Worm (Caenorhabditis elegans) whole organism, young adult: ENCODE measurements around the gene Y94H6A.2.
"Not testable (repeated sequence)": the region's sequence is repeated elsewhere in the genome, so short reads cannot be mapped to it uniquely, and the experiment has no call there.

Source experiments
- B0261.1 ChIP-seq: sonication (generic microtip); optimal IDR thresholded peaks from 2 replicates; lab custom pipeline; 2016; ENCODE audit warnings: mild to moderate bottlenecking, missing genetic modification characterization, moderate library complexity, missing compliant biosample characterization
- C06A6.2 ChIP-seq: fragments of 200-800 bp; sonication (Bioruptor generic); conservative IDR thresholded peaks from 2 replicates; pipeline ENCODE4 v1.3.6; 2022; ENCODE audit warnings: missing genetic modification characterization, missing compliant biosample characterization
- F10E7.11 ChIP-seq: sonication (generic microtip); optimal IDR thresholded peaks from 2 replicates; lab custom pipeline; 2017; ENCODE audit warnings: mild to moderate bottlenecking, missing genetic modification characterization, moderate library complexity, missing compliant biosample characterization
- F22D6.2 ChIP-seq: sonication (generic microtip); optimal IDR thresholded peaks from 2 replicates; lab custom pipeline; 2016; ENCODE audit warnings: mild to moderate bottlenecking, missing genetic modification characterization, missing compliant biosample characterization
- F33H1.4 ChIP-seq: fragments of 200-800 bp; sonication (Bioruptor generic); IDR thresholded peaks from 2 replicates; pipeline ENCODE4 v1.3.6; 2022; ENCODE audit warnings: missing genetic modification reagents, missing genetic modification characterization, missing compliant biosample characterization
- F37B4.10 ChIP-seq: fragments of 200-800 bp; sonication (Bioruptor generic); IDR thresholded peaks from 2 replicates; pipeline ENCODE4 v1.3.6; 2022; ENCODE audit warnings: missing genetic modification characterization, missing compliant biosample characterization
- F39B2.1 ChIP-seq: fragments of 200-800 bp; sonication (Bioruptor generic); IDR thresholded peaks from 2 replicates; pipeline ENCODE4 v1.3.6; 2022; ENCODE audit warnings: missing genetic modification reagents, missing genetic modification characterization, missing compliant biosample characterization
- F49E8.2 ChIP-seq: sonication (generic microtip); optimal IDR thresholded peaks from 3 replicates; lab custom pipeline; 2017; ENCODE audit warnings: missing genetic modification characterization, mild to moderate bottlenecking, missing compliant biosample characterization, antibody characterized with exemption, moderate library complexity; ENCODE audit not compliant: insufficient read depth
- F52B5.7 ChIP-seq: sonication (generic microtip); optimal IDR thresholded peaks from 2 replicates; lab custom pipeline; 2016; ENCODE audit warnings: mild to moderate bottlenecking, missing genetic modification characterization, missing compliant biosample characterization
- T07F8.4 ChIP-seq: sonication (generic microtip); optimal IDR thresholded peaks from 2 replicates; lab custom pipeline; 2016; ENCODE audit warnings: mild to moderate bottlenecking, missing genetic modification characterization, moderate library complexity, missing compliant biosample characterization
- Y53G8AR.9 ChIP-seq: fragments of 200-800 bp; sonication (Bioruptor generic); conservative IDR thresholded peaks from 2 replicates; pipeline ENCODE4 v1.3.6; 2022; ENCODE audit warnings: missing genetic modification reagents, missing genetic modification characterization, missing compliant biosample characterization
- ama-1 ChIP-seq, 3 experiments: fragments of 150-350 bp in 1 of 3; sonication (generic microtip) in 2 of 3; optimal IDR thresholded peaks; 2 replicates each; lab custom pipeline; 2014 to 2018; ENCODE audit warnings: missing biosample characterization in 2 of 3, missing genetic modification characterization in 2 of 3, missing genetic modification reagents in 2 of 3
- aptf-3 ChIP-seq: fragments of 200-800 bp; sonication (Bioruptor generic); IDR thresholded peaks from 2 replicates; pipeline ENCODE4 v1.3.6; 2022; ENCODE audit warnings: missing genetic modification characterization, missing compliant biosample characterization
- athp-1 ChIP-seq: sonication (generic microtip); optimal IDR thresholded peaks from 2 replicates; lab custom pipeline; 2017; ENCODE audit warnings: mild to moderate bottlenecking, missing genetic modification characterization, missing compliant biosample characterization
- attf-6 ChIP-seq: fragments of 200-800 bp; sonication (Bioruptor generic); IDR thresholded peaks from 2 replicates; pipeline ENCODE4 v1.3.6; 2022; ENCODE audit warnings: missing genetic modification reagents, missing genetic modification characterization, missing compliant biosample characterization
- bed-2 ChIP-seq: fragments of 200-800 bp; sonication (Bioruptor generic); IDR thresholded peaks from 2 replicates; pipeline ENCODE4 v1.3.6; 2022; ENCODE audit warnings: missing genetic modification reagents, missing genetic modification characterization, missing compliant biosample characterization
- ceh-91 ChIP-seq: fragments of 200-800 bp; sonication (Bioruptor generic); IDR thresholded peaks from 2 replicates; pipeline ENCODE4 v1.3.6; 2022; ENCODE audit warnings: missing genetic modification reagents, missing genetic modification characterization, missing compliant biosample characterization
- egrh-3 ChIP-seq: fragments of 200-800 bp; sonication (Bioruptor generic); IDR thresholded peaks from 2 replicates; pipeline ENCODE4 v1.3.6; 2022; ENCODE audit warnings: missing genetic modification reagents, missing genetic modification characterization, missing compliant biosample characterization
- fkh-3 ChIP-seq: sonication (generic microtip); optimal IDR thresholded peaks from 2 replicates; lab custom pipeline; 2016; ENCODE audit warnings: mild to moderate bottlenecking, missing genetic modification characterization, missing compliant biosample characterization
- hlh-12 ChIP-seq: sonication (generic microtip); optimal IDR thresholded peaks from 2 replicates; lab custom pipeline; 2016; ENCODE audit warnings: missing genetic modification characterization, missing compliant biosample characterization
- hsf-1 ChIP-seq: fragments of 200-800 bp; sonication (Bioruptor generic); IDR thresholded peaks from 2 replicates; pipeline ENCODE4 v1.3.6; 2022; ENCODE audit warnings: missing genetic modification reagents, missing genetic modification characterization, missing compliant biosample characterization
- let-526 ChIP-seq: fragments of 200-800 bp; sonication (Bioruptor generic); IDR thresholded peaks from 2 replicates; pipeline ENCODE4 v1.3.6; 2022; ENCODE audit warnings: missing genetic modification reagents, missing genetic modification characterization, missing compliant biosample characterization
- let-607 ChIP-seq, 2 experiments: fragments of 200-800 bp in 1 of 2; sonication (Bioruptor generic) in 1 of 2; sonication (generic microtip) in 1 of 2; optimal IDR thresholded peaks; 2 replicates each; lab custom pipeline; 2016 to 2018; ENCODE audit warnings: mild to moderate bottlenecking in 2 of 2, missing compliant biosample characterization in 2 of 2, missing genetic modification characterization in 2 of 2, moderate library complexity in 2 of 2, missing genotype in 1 of 2
- lir-1 ChIP-seq: fragments of 200-800 bp; sonication (Bioruptor generic); conservative IDR thresholded peaks from 2 replicates; pipeline ENCODE4 v1.3.6; 2022; ENCODE audit warnings: missing genetic modification reagents, missing genetic modification characterization, missing compliant biosample characterization
- lsl-1 ChIP-seq: fragments of 200-800 bp; sonication (Bioruptor generic); optimal IDR thresholded peaks from 2 replicates; lab custom pipeline; 2018; ENCODE audit warnings: mild to moderate bottlenecking, missing genetic modification characterization, moderate library complexity, missing compliant biosample characterization
- madf-10 ChIP-seq: sonication (generic microtip); optimal IDR thresholded peaks from 2 replicates; lab custom pipeline; 2016; ENCODE audit warnings: mild to moderate bottlenecking, missing genetic modification characterization, missing compliant biosample characterization
- madf-8 ChIP-seq: fragments of 200-800 bp; sonication (Bioruptor generic); conservative IDR thresholded peaks from 2 replicates; pipeline ENCODE4 v1.3.6; 2022; ENCODE audit warnings: missing genetic modification reagents, missing genetic modification characterization, missing compliant biosample characterization
- mes-4 ChIP-seq: sonication (generic microtip); optimal IDR thresholded peaks from 2 replicates; lab custom pipeline; 2016; ENCODE audit warnings: missing genotype, missing genetic modification characterization, missing compliant biosample characterization
- mxl-1 ChIP-seq: sonication (generic microtip); optimal IDR thresholded peaks from 2 replicates; lab custom pipeline; 2016; ENCODE audit warnings: missing genetic modification characterization, missing compliant biosample characterization
- nfya-2 ChIP-seq: fragments of 200-800 bp; sonication (Bioruptor generic); IDR thresholded peaks from 2 replicates; pipeline ENCODE4 v1.3.6; 2022; ENCODE audit warnings: missing genetic modification reagents, missing genetic modification characterization, missing compliant biosample characterization
- nhr-120 ChIP-seq: fragments of 200-800 bp; sonication (Bioruptor generic); IDR thresholded peaks from 2 replicates; pipeline ENCODE4 v1.3.6; 2022; ENCODE audit warnings: missing genetic modification characterization, missing compliant biosample characterization
- nhr-179 ChIP-seq: sonication (generic microtip); optimal IDR thresholded peaks from 2 replicates; lab custom pipeline; 2016; ENCODE audit warnings: mild to moderate bottlenecking, missing genetic modification characterization, missing compliant biosample characterization
- nhr-80 ChIP-seq: sonication (generic microtip); optimal IDR thresholded peaks from 2 replicates; lab custom pipeline; 2016; ENCODE audit warnings: missing genetic modification characterization, missing compliant biosample characterization
- nhr-90 ChIP-seq: sonication (generic microtip); optimal IDR thresholded peaks from 2 replicates; lab custom pipeline; 2016; ENCODE audit warnings: missing genotype, mild to moderate bottlenecking, missing genetic modification characterization, missing compliant biosample characterization
- rcor-1 ChIP-seq: fragments of 200-800 bp; sonication (Bioruptor generic); IDR thresholded peaks from 2 replicates; pipeline ENCODE4 v1.3.6; 2022; ENCODE audit warnings: missing genetic modification reagents, missing genetic modification characterization, missing compliant biosample characterization
- rpc-1 ChIP-seq, 2 experiments: fragments of 150-350 bp in 1 of 2; sonication (generic microtip) in 1 of 2; optimal IDR thresholded peaks; 2 replicates each; lab custom pipeline; 2014 to 2018; ENCODE audit warnings: missing biosample characterization in 1 of 2, missing genetic modification characterization in 1 of 2, missing genetic modification reagents in 1 of 2, missing genotype in 1 of 2
- somi-1 ChIP-seq: fragments of 200-800 bp; sonication (Bioruptor generic); optimal IDR thresholded peaks from 2 replicates; lab custom pipeline; 2018; ENCODE audit warnings: mild to moderate bottlenecking, missing genetic modification characterization, missing compliant biosample characterization
- sptf-2 ChIP-seq: fragments of 200-800 bp; sonication (Bioruptor generic); optimal IDR thresholded peaks from 2 replicates; lab custom pipeline; 2018; ENCODE audit warnings: mild to moderate bottlenecking, missing genetic modification characterization, missing compliant biosample characterization
- tbp1 ChIP-seq: fragments of 200-800 bp; sonication (Bioruptor generic); optimal IDR thresholded peaks from 2 replicates; lab custom pipeline; 2018; ENCODE audit warnings: mild to moderate bottlenecking, missing genetic modification characterization, missing compliant biosample characterization
- tlf-1 ChIP-seq: fragments of 200-800 bp; sonication (Bioruptor generic); optimal IDR thresholded peaks from 2 replicates; lab custom pipeline; 2018; ENCODE audit warnings: mild to moderate bottlenecking, missing genetic modification characterization, missing compliant biosample characterization
- zfh-2 ChIP-seq: fragments of 200-800 bp; sonication (Bioruptor generic); conservative IDR thresholded peaks from 2 replicates; pipeline ENCODE4 v1.3.6; 2022; ENCODE audit warnings: missing genetic modification reagents, missing genetic modification characterization, missing compliant biosample characterization
- ztf-18 ChIP-seq: sonication (generic microtip); optimal IDR thresholded peaks from 2 replicates; lab custom pipeline; 2016; ENCODE audit warnings: missing genotype, mild to moderate bottlenecking, missing genetic modification characterization, missing compliant biosample characterization

The Y94H6A.2 gene

ce11 chrIV:2729957-2730356, at the start of gene Y94H6A.2:
Y94H6A.2 (plus strand) TSS chrIV:2730292.
- no peak for TF ChIP-seq athp-1 (tag; lab: Kevin White, UChicago)
- peak; percentile 67 for TF ChIP-seq nhr-80 (tag; lab: Kevin White, UChicago)

- TF ChIP-seq rcor-1 (GFP tag; lab: Robert Waterston, UW) (no peak), egrh-3 (GFP tag; lab: Robert Waterston, UW) (peak; percentile 94), bed-2 (GFP tag; lab: Robert Waterston, UW) (no peak)
Observed at ce11 chrIV:2688716-2689307, 41.3 kb upstream of the Y94H6A.2 start, which contains the start of gene egrh-3. egrh-3 (minus strand) TSS chrIV:2688766.

ce11 chrIV:2694880-2695279, 35.2 kb upstream of the Y94H6A.2 start:
- peak; percentile 96 for TF ChIP-seq hsf-1 (GFP tag; lab: Robert Waterston, UW)
- TF ChIP-seq rpc-1 (optimal IDR thresholded peaks at IDR 0.05; lab: Kevin White, UChicago): peak; percentile 10
- not testable (repeated sequence) for TF ChIP-seq rpc-1 (tag; optimal IDR thresholded peaks at IDR 0.05; lab: Kevin White, UChicago)

- TF ChIP-seq nfya-2 (GFP tag; lab: Robert Waterston, UW): no peak
- no peak for TF ChIP-seq Y53G8AR.9
- TF ChIP-seq fkh-3 (tag; lab: Kevin White, UChicago): no peak
- TF ChIP-seq F49E8.2 (tag; lab: Kevin White, UChicago): no peak
- TF ChIP-seq sptf-2: no peak
- TF ChIP-seq madf-10: no peak
- no peak for TF ChIP-seq attf-6 (GFP tag; lab: Robert Waterston, UW)
- no peak for TF ChIP-seq mxl-1 (tag; lab: Kevin White, UChicago)
- TF ChIP-seq rpc-1 (optimal IDR thresholded peaks at IDR 0.05; lab: Kevin White, UChicago): no peak
- TF ChIP-seq rpc-1 (tag; optimal IDR thresholded peaks at IDR 0.05; lab: Kevin White, UChicago): no peak
- no peak for TF ChIP-seq somi-1
- TF ChIP-seq lir-1 (GFP tag; lab: Robert Waterston, UW): 0 out of 2 replicates have a peak, but pooled peaks have one; percentile 34
- no peak for TF ChIP-seq F10E7.11 (tag; lab: Kevin White, UChicago)
- TF ChIP-seq F33H1.4 (GFP tag; lab: Robert Waterston, UW): peak; percentile 32; the same call in 1 of the 2 replicates
- TF ChIP-seq C06A6.2: no peak
- peak; percentile 72 for TF ChIP-seq lsl-1
- TF ChIP-seq bed-2 (GFP tag; lab: Robert Waterston, UW): no peak
- no peak for TF ChIP-seq madf-8
- TF ChIP-seq F39B2.1 (GFP tag; lab: Robert Waterston, UW): no peak
- no peak for TF ChIP-seq nhr-120
- peak; percentile 26 for TF ChIP-seq ztf-18 (tag; lab: Kevin White, UChicago)
- TF ChIP-seq nhr-90: no peak
- peak; percentile 10 for TF ChIP-seq tbp1
- TF ChIP-seq F52B5.7 (tag; lab: Kevin White, UChicago): no peak
- TF ChIP-seq tlf-1 (GFP tag; lab: Kevin White, UChicago): no peak
- no peak for TF ChIP-seq B0261.1 (tag; lab: Kevin White, UChicago)
- no peak for TF ChIP-seq let-526 (GFP tag; lab: Robert Waterston, UW)
- no peak for TF ChIP-seq T07F8.4
- no peak for TF ChIP-seq hlh-12 (tag; lab: Kevin White, UChicago)
- no peak for TF ChIP-seq ama-1 (optimal IDR thresholded peaks at IDR 0.05; lab: Kevin White, UChicago)
- no peak for TF ChIP-seq ama-1 (GFP tag; optimal IDR thresholded peaks at IDR 0.05; lab: Kevin White, UChicago)
- TF ChIP-seq zfh-2: no peak
- no peak for TF ChIP-seq aptf-3 (GFP tag; lab: Robert Waterston, UW)
- TF ChIP-seq mes-4 (tag; lab: Kevin White, UChicago): no peak
- no peak for TF ChIP-seq let-607 (tag; optimal IDR thresholded peaks at IDR 0.05; lab: Kevin White, UChicago)
- no peak for TF ChIP-seq nhr-179 (tag; lab: Kevin White, UChicago)
- TF ChIP-seq F37B4.10: no peak
- TF ChIP-seq ceh-91 (GFP tag; lab: Robert Waterston, UW): no peak
- TF ChIP-seq F22D6.2 (tag; lab: Kevin White, UChicago): no peak
Observed at ce11 chrIV:2703927-2704401, 26.1 kb upstream of the Y94H6A.2 start, which contains the start of gene Y94H6A.5. Y94H6A.5 (minus strand) TSS chrIV:2703977.
